Worm (Caenorhabditis elegans) whole organism, L3 larva: ENCODE data around the gene erfa-1.

ENCODE experiments used
- R02D3.7 ChIP-seq: fragments of 150-350 bp; optimal IDR thresholded peaks from 2 replicates; lab custom pipeline; 2014; ENCODE audit warnings: missing biosample characterization, missing genetic modification characterization
- ama-1 ChIP-seq: fragments of 150-350 bp; optimal IDR thresholded peaks from 2 replicates; lab custom pipeline; 2018
- egl-27 ChIP-seq: sonication (generic microtip); optimal IDR thresholded peaks from 4 replicates; lab custom pipeline; 2017; ENCODE audit warnings: missing biosample characterization, missing genetic modification reagents, missing genetic modification characterization
- elt-3 ChIP-seq, 3 experiments: fragments of 150-350 bp in 1 of 3; sonication (generic microtip) in 2 of 3; optimal IDR thresholded peaks; 2 replicates in 2 of 3; 4 replicates in 1 of 3; lab custom pipeline; 2014 to 2017; ENCODE audit warnings: missing biosample characterization in 3 of 3, missing genetic modification characterization in 3 of 3
- lin-15B ChIP-seq: fragments of 150-350 bp; optimal IDR thresholded peaks from 2 replicates; lab custom pipeline; 2014; ENCODE audit warnings: missing biosample characterization, missing genetic modification characterization
- mdl-1 ChIP-seq: fragments of 150-350 bp; optimal IDR thresholded peaks from 2 replicates; lab custom pipeline; 2014; ENCODE audit warnings: missing biosample characterization, missing genetic modification characterization
- mml-1 ChIP-seq: fragments of 150-350 bp; sonication (generic microtip); optimal IDR thresholded peaks from 3 replicates; lab custom pipeline; 2014; ENCODE audit warnings: missing biosample characterization, missing genetic modification characterization
- nhr-11 ChIP-seq: fragments of 150-350 bp; optimal IDR thresholded peaks from 2 replicates; lab custom pipeline; 2014; ENCODE audit warnings: missing biosample characterization, missing genetic modification characterization
- nhr-23 ChIP-seq: fragments of 150-350 bp; optimal IDR thresholded peaks from 2 replicates; lab custom pipeline; 2014; ENCODE audit warnings: missing biosample characterization, missing genetic modification reagents, missing genetic modification characterization
- nhr-43 ChIP-seq: sonication (generic microtip); optimal IDR thresholded peaks from 2 replicates; lab custom pipeline; 2016; ENCODE audit warnings: mild to moderate bottlenecking, missing genetic modification characterization, missing compliant biosample characterization; ENCODE audit not compliant: poor library complexity, severe bottlenecking
- nhr-77 ChIP-seq: fragments of 150-350 bp; optimal IDR thresholded peaks from 2 replicates; lab custom pipeline; 2014; ENCODE audit warnings: missing biosample characterization, missing genetic modification characterization
- snpc-4 ChIP-seq: fragments of 150-350 bp; optimal IDR thresholded peaks from 2 replicates; lab custom pipeline; 2014; ENCODE audit warnings: missing biosample characterization, missing genetic modification characterization
- unc-62 ChIP-seq: fragments of 150-350 bp; sonication (generic microtip); optimal IDR thresholded peaks from 4 replicates; lab custom pipeline; 2014; ENCODE audit warnings: missing biosample characterization, missing genetic modification reagents, missing genetic modification characterization

DNA sequence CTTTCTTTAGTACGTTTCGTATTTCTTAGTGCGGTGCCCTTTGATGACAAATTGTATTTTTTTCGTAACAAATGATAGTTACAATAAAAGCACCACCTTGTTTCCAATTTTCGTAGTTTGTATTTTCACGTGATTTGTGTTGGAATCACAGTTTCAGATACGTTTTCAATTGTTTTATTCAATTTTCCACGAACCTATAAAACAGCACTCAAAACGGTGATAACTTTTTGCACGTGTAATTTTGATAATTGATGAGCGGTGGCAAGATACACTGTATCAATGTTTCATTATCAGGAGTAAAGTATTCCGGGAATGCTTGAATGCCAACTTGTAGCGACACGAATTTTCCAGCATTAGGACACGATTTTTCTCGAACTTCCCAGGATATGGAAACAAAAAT lies 22.8 kb upstream of the erfa-1 start:
- TF ChIP-seq nhr-43 (tag; lab: Kevin White, UChicago) (no peak), nhr-77 (no peak), nhr-11 (tag; lab: Kevin White, UChicago) (no peak), lin-15B (no peak), nhr-23 (tag; lab: Kevin White, UChicago) (no peak), R02D3.7 (tag; lab: Kevin White, UChicago) (no peak), unc-62 (GFP tag; lab: Kevin White, UChicago) (no peak), ama-1 (no peak), egl-27 (tag; lab: Kevin White, UChicago) (no peak), elt-3 (tag; optimal IDR thresholded peaks at IDR 0.05; lab: Kevin White, UChicago) (no peak), snpc-4 (tag; lab: Kevin White, UChicago) (no peak), mdl-1 (tag; lab: Kevin White, UChicago) (no peak), mml-1 (no peak)
